Fruit fly (Drosophila melanogaster): Measurements from ENCODE around the gene Sr-CIV.

The Sr-CIV gene

dm6 chr2L:3534227-3534842 is 10.5 kb upstream of the Sr-CIV start (continued):
- TF ChIP-seq pb (GFP tag; optimal IDR thresholded peaks at IDR 0.05) (peak; percentile 67), shn (GFP tag; optimal IDR thresholded peaks at IDR 0.05) (peak; percentile 27), CG11504 (tag; optimal IDR thresholded peaks at IDR 0.05) (peak; percentile 75), Fer1 (GFP tag; optimal IDR thresholded peaks at IDR 0.05) (no peak), CG30403 (GFP tag; optimal IDR thresholded peaks at IDR 0.05) (peak; percentile 64), Doc3 (GFP tag; IDR thresholded peaks at IDR 0.05; ENCODE audit: partially characterized antibody) (no peak), CG32767 (GFP tag; IDR thresholded peaks at IDR 0.05) (0 out of 2 replicates have a peak, but pooled peaks have one; percentile 42), Eip74EF (GFP tag; optimal IDR thresholded peaks at IDR 0.05) (no peak), Nf-YA (GFP tag; IDR thresholded peaks at IDR 0.05) (no peak), CG17912 (GFP tag; optimal IDR thresholded peaks at IDR 0.05) (no peak), CG4730 (GFP tag; IDR thresholded peaks at IDR 0.05) (peak; percentile 28; the same call in 1 of the 2 replicates), CG33213 (GFP tag; optimal IDR thresholded peaks at IDR 0.05) (peak; percentile 13), Six4 (GFP tag; optimal IDR thresholded peaks at IDR 0.05) (peak; percentile 45), CG18262 (tag; optimal IDR thresholded peaks at IDR 0.05) (peak; percentile 67), GATAe (GFP tag; conservative IDR thresholded peaks at IDR 0.05) (no peak), Asciz (GFP tag; optimal IDR thresholded peaks at IDR 0.05) (peak; percentile 49), CG1647 (GFP tag; optimal IDR thresholded peaks at IDR 0.05) (no peak), Antp (GFP tag; optimal IDR thresholded peaks at IDR 0.05) (peak; percentile 56), HLH4C (GFP tag; IDR thresholded peaks at IDR 0.05; ENCODE audit: partially characterized antibody) (no peak), CG18599 (GFP tag; optimal IDR thresholded peaks at IDR 0.05) (peak; percentile 2), vvl (GFP tag; IDR thresholded peaks at IDR 0.05) (peak; percentile 79), Abd-B (GFP tag; optimal IDR thresholded peaks at IDR 0.05) (peak; percentile 32), CG15269 (tag; optimal IDR thresholded peaks at IDR 0.05) (peak; percentile 63), phol (tag; optimal IDR thresholded peaks at IDR 0.05) (peak; percentile 64), Bteb2 (GFP tag; optimal IDR thresholded peaks at IDR 0.05) (no peak), ind (GFP tag; optimal IDR thresholded peaks at IDR 0.05) (peak; percentile 47), CG31441 (GFP tag; IDR thresholded peaks at IDR 0.05) (peak; percentile 59), CG8924 (tag; optimal IDR thresholded peaks at IDR 0.05) (peak; percentile 36), Stat92E (GFP tag; optimal IDR thresholded peaks at IDR 0.05) (no peak), fd3F (GFP tag; optimal IDR thresholded peaks at IDR 0.05) (peak; percentile 14), ap (GFP tag; IDR thresholded peaks at IDR 0.05) (peak; percentile 38; the same call in 1 of the 2 replicates), CG11695 (GFP tag; IDR thresholded peaks at IDR 0.05) (0 out of 3 replicates have a peak, but pooled peaks have one; percentile 37), aop (GFP tag; IDR thresholded peaks at IDR 0.05) (no peak), fd64A (GFP tag; optimal IDR thresholded peaks at IDR 0.05) (no peak), CG8359 (GFP tag; optimal IDR thresholded peaks at IDR 0.05; ENCODE audit: borderline replicate concordance) (no peak), CG17612 (GFP tag; IDR thresholded peaks at IDR 0.05) (no peak), gce (GFP tag; IDR thresholded peaks at IDR 0.05) (0 out of 3 replicates have a peak, but pooled peaks have one; percentile 59), CG14860 (GFP tag; IDR thresholded peaks at IDR 0.05; ENCODE audit: partially characterized antibody) (no peak), Aef1 (GFP tag; IDR thresholded peaks at IDR 0.05) (peak; percentile 58; the same call in 2 of the 3 replicates), CG9876 (GFP tag; optimal IDR thresholded peaks at IDR 0.05) (no peak), Doc2 (GFP tag; IDR thresholded peaks at IDR 0.05) (no peak), p53 (GFP tag; optimal IDR thresholded peaks at IDR 0.05) (no peak), CG13287 (GFP tag; IDR thresholded peaks at IDR 0.05; ENCODE audit: partially characterized antibody) (no peak), zen (tag; optimal IDR thresholded peaks at IDR 0.05) (peak; percentile 10), h (optimal IDR thresholded peaks at IDR 0.05) (no peak), CG7963 (GFP tag; IDR thresholded peaks at IDR 0.05; ENCODE audit: partially characterized antibody) (no peak), lbe (GFP tag; optimal IDR thresholded peaks at IDR 0.05) (peak; percentile 55), CG1529 (GFP tag; optimal IDR thresholded peaks at IDR 0.05) (peak; percentile 41), CG7928 (GFP tag; optimal IDR thresholded peaks at IDR 0.05) (no peak)

All from whole organism, embryonic.